Fruit fly (Drosophila melanogaster) whole organism, embryonic: Measurements from ENCODE around the gene CG43127.
A peak's percentile ranks its signal among the peaks of the same experiment; 100 is the strongest.

ENCODE experiments used
- Abd-B ChIP-seq: fragments of 200-800 bp; sonication (Bioruptor generic); optimal IDR thresholded peaks from 2 replicates; lab custom pipeline; 2018; ENCODE audit warnings: missing biosample characterization, mild to moderate bottlenecking, missing genetic modification characterization, moderate library complexity
- Aef1 ChIP-seq: fragments of 200-800 bp; sonication (Bioruptor generic); IDR thresholded peaks from 3 replicates; pipeline ENCODE4 v1.3.6; 2022; ENCODE audit warnings: missing biosample characterization, missing genetic modification characterization
- B-H2 ChIP-seq: fragments of 200-800 bp; sonication (Bioruptor generic); optimal IDR thresholded peaks from 2 replicates; lab custom pipeline; 2018; ENCODE audit warnings: missing biosample characterization, mild to moderate bottlenecking, missing genetic modification characterization
- Bgb ChIP-seq: fragments of 200-800 bp; sonication (Bioruptor generic); IDR thresholded peaks from 2 replicates; pipeline ENCODE4 v1.3.6; 2022; ENCODE audit warnings: missing biosample characterization, missing genetic modification characterization; ENCODE audit not compliant: partially characterized antibody
- Blimp-1 ChIP-seq: fragments of 200-800 bp; sonication (Bioruptor generic); optimal IDR thresholded peaks from 3 replicates; lab custom pipeline; 2018; ENCODE audit warnings: missing biosample characterization, missing genetic modification characterization, mild to moderate bottlenecking, moderate library complexity, missing genetic modification reagents
- CG10462 ChIP-seq: fragments of 200-800 bp; sonication (Bioruptor generic); optimal IDR thresholded peaks from 2 replicates; lab custom pipeline; 2016; ENCODE audit warnings: missing biosample characterization, missing genetic modification characterization
- CG10543 ChIP-seq: fragments of 200-800 bp; sonication (Bioruptor generic); optimal IDR thresholded peaks from 3 replicates; lab custom pipeline; 2017; ENCODE audit warnings: missing biosample characterization, mild to moderate bottlenecking, missing genetic modification characterization, moderate library complexity
- CG11695 ChIP-seq: fragments of 200-800 bp; sonication (Bioruptor generic); IDR thresholded peaks from 3 replicates; pipeline ENCODE4 v1.3.6; 2022; ENCODE audit warnings: missing biosample characterization, missing genetic modification characterization
- CG12942 ChIP-seq: fragments of 200-800 bp; sonication (Bioruptor generic); optimal IDR thresholded peaks from 3 replicates; lab custom pipeline; 2016; ENCODE audit warnings: missing biosample characterization, missing genetic modification characterization
- CG13296 ChIP-seq: fragments of 200-800 bp; sonication (Bioruptor generic); optimal IDR thresholded peaks from 3 replicates; lab custom pipeline; 2018; ENCODE audit warnings: missing biosample characterization, mild to moderate bottlenecking, missing genetic modification characterization
- CG14667 ChIP-seq: fragments of 200-800 bp; sonication (Bioruptor generic); IDR thresholded peaks from 2 replicates; pipeline ENCODE4 v1.3.6; 2022; ENCODE audit warnings: missing biosample characterization, missing genetic modification characterization
- CG15073 ChIP-seq: fragments of 200-800 bp; sonication (Bioruptor generic); optimal IDR thresholded peaks from 2 replicates; lab custom pipeline; 2016; ENCODE audit warnings: missing biosample characterization, missing genetic modification characterization
- CG17612 ChIP-seq: fragments of 200-800 bp; sonication (Bioruptor generic); IDR thresholded peaks from 2 replicates; pipeline ENCODE4 v1.3.6; 2022; ENCODE audit warnings: missing biosample characterization, missing genetic modification characterization
- CG2202 ChIP-seq: fragments of 200-800 bp; sonication (Bioruptor generic); optimal IDR thresholded peaks from 2 replicates; lab custom pipeline; 2018; ENCODE audit warnings: missing biosample characterization, mild to moderate bottlenecking, missing genetic modification characterization
- CG3281 ChIP-seq: fragments of 200-800 bp; sonication (Bioruptor generic); optimal IDR thresholded peaks from 3 replicates; lab custom pipeline; 2017; ENCODE audit warnings: missing biosample characterization, mild to moderate bottlenecking, missing genetic modification characterization
- CG33557 ChIP-seq: fragments of 200-800 bp; sonication (Bioruptor generic); optimal IDR thresholded peaks from 2 replicates; lab custom pipeline; 2019; ENCODE audit warnings: missing biosample characterization, mild to moderate bottlenecking, missing genetic modification characterization, moderate library complexity
- CG34376 ChIP-seq: fragments of 200-800 bp; sonication (Bioruptor generic); optimal IDR thresholded peaks from 2 replicates; lab custom pipeline; 2018; ENCODE audit warnings: missing biosample characterization, mild to moderate bottlenecking, missing genetic modification characterization
- CG4360 ChIP-seq: fragments of 200-800 bp; sonication (Bioruptor generic); IDR thresholded peaks from 2 replicates; pipeline ENCODE4 v1.3.6; 2022; ENCODE audit warnings: missing biosample characterization, missing genetic modification characterization
- CG4424 ChIP-seq: fragments of 200-800 bp; sonication (Bioruptor generic); optimal IDR thresholded peaks from 3 replicates; lab custom pipeline; 2016; ENCODE audit warnings: missing biosample characterization, missing genetic modification characterization
- CG4730 ChIP-seq: fragments of 200-800 bp; sonication (Bioruptor generic); IDR thresholded peaks from 2 replicates; pipeline ENCODE4 v1.3.6; 2022; ENCODE audit warnings: missing biosample characterization, missing genetic modification characterization
- CG5953 ChIP-seq: fragments of 200-800 bp; sonication (Bioruptor generic); IDR thresholded peaks from 2 replicates; pipeline ENCODE4 v1.3.6; 2022; ENCODE audit warnings: missing biosample characterization, missing genetic modification characterization
- CG8281 ChIP-seq: fragments of 200-800 bp; sonication (Bioruptor generic); optimal IDR thresholded peaks from 2 replicates; lab custom pipeline; 2018; ENCODE audit warnings: missing biosample characterization, mild to moderate bottlenecking, missing genetic modification characterization, moderate library complexity
- Camta ChIP-seq: fragments of 200-800 bp; sonication (Bioruptor generic); optimal IDR thresholded peaks from 2 replicates; lab custom pipeline; 2016; ENCODE audit warnings: missing biosample characterization, missing genetic modification characterization
- Chrac-16 ChIP-seq: fragments of 200-800 bp; sonication (Bioruptor generic); optimal IDR thresholded peaks from 3 replicates; lab custom pipeline; 2016; ENCODE audit warnings: missing biosample characterization, missing genetic modification characterization
- Dref ChIP-seq: fragments of 200-800 bp; sonication (Bioruptor generic); IDR thresholded peaks from 2 replicates; pipeline ENCODE4 v1.3.6; 2022; ENCODE audit warnings: missing biosample characterization, missing genetic modification characterization
- E2f2 ChIP-seq: fragments of 200-800 bp; sonication (Bioruptor generic); IDR thresholded peaks from 2 replicates; pipeline ENCODE4 v1.3.6; 2022; ENCODE audit warnings: missing biosample characterization, missing genetic modification characterization
- ERR ChIP-seq: fragments of 200-800 bp; sonication (Bioruptor generic); optimal IDR thresholded peaks from 2 replicates; lab custom pipeline; 2016; ENCODE audit warnings: missing biosample characterization, missing genetic modification characterization
- HLH3B ChIP-seq: fragments of 200-800 bp; sonication (Bioruptor generic); IDR thresholded peaks from 2 replicates; pipeline ENCODE4 v1.3.6; 2022; ENCODE audit warnings: missing biosample characterization, missing genetic modification characterization
- HLH4C ChIP-seq: fragments of 200-800 bp; sonication (Bioruptor generic); IDR thresholded peaks from 3 replicates; pipeline ENCODE4 v1.3.6; 2022; ENCODE audit warnings: missing biosample characterization, missing genetic modification characterization; ENCODE audit not compliant: partially characterized antibody
- Hr3 ChIP-seq: fragments of 200-800 bp; sonication (Bioruptor generic); optimal IDR thresholded peaks from 3 replicates; lab custom pipeline; 2016; ENCODE audit warnings: missing biosample characterization, missing genetic modification characterization
- Lim3 ChIP-seq: fragments of 200-800 bp; sonication (Bioruptor generic); IDR thresholded peaks from 2 replicates; pipeline ENCODE4 v1.3.6; 2022; ENCODE audit warnings: missing biosample characterization, missing genetic modification characterization
- MESR4 ChIP-seq: fragments of 200-800 bp; sonication (Bioruptor generic); optimal IDR thresholded peaks from 2 replicates; lab custom pipeline; 2018; ENCODE audit warnings: missing biosample characterization, mild to moderate bottlenecking, missing genetic modification characterization, moderate library complexity
- Med ChIP-seq: fragments of 200-800 bp; sonication (Bioruptor generic); peaks from one replicate; lab custom pipeline; 2016; ENCODE audit warnings: missing biosample characterization, missing genetic modification characterization, mild to moderate bottlenecking, inconsistent platforms, moderate library complexity
- Ravus ChIP-seq: fragments of 200-800 bp; sonication (Bioruptor generic); IDR thresholded peaks from 2 replicates; pipeline ENCODE4 v1.3.6; 2022; ENCODE audit warnings: missing biosample characterization, missing genetic modification characterization
- Sry-δ ChIP-seq: fragments of 200-800 bp; sonication (Bioruptor generic); optimal IDR thresholded peaks from 2 replicates; lab custom pipeline; 2016; ENCODE audit warnings: missing biosample characterization, missing genetic modification characterization
- Xbp1 ChIP-seq: fragments of 200-800 bp; sonication (Bioruptor generic); optimal IDR thresholded peaks from 3 replicates; lab custom pipeline; 2016; ENCODE audit warnings: missing biosample characterization, mild to moderate bottlenecking, missing genetic modification characterization
- amos ChIP-seq: fragments of 200-800 bp; sonication (Bioruptor generic); IDR thresholded peaks from 2 replicates; pipeline ENCODE4 v1.3.6; 2022; ENCODE audit warnings: missing biosample characterization, missing genetic modification characterization; ENCODE audit not compliant: partially characterized antibody
- chinmo ChIP-seq: fragments of 200-800 bp; sonication (Bioruptor generic); IDR thresholded peaks from 4 replicates; pipeline ENCODE4 v1.3.6; 2022; ENCODE audit warnings: missing biosample characterization, missing genetic modification characterization; ENCODE audit not compliant: partially characterized antibody
- crp ChIP-seq, 2 experiments: fragments of 200-800 bp; sonication (Bioruptor generic); optimal IDR thresholded peaks; 2 replicates in 1 of 2; 3 replicates in 1 of 2; lab custom pipeline; 2017; ENCODE audit warnings: missing biosample characterization in 2 of 2, missing genetic modification characterization in 2 of 2, mild to moderate bottlenecking in 1 of 2, moderate library complexity in 1 of 2
- dmrt99B ChIP-seq: fragments of 200-800 bp; sonication (Bioruptor generic); optimal IDR thresholded peaks from 2 replicates; lab custom pipeline; 2018; ENCODE audit warnings: missing biosample characterization, mild to moderate bottlenecking, missing genetic modification characterization, moderate library complexity
- ems ChIP-seq: fragments of 200-800 bp; sonication (Bioruptor generic); optimal IDR thresholded peaks from 3 replicates; lab custom pipeline; 2016; ENCODE audit warnings: missing biosample characterization, missing genetic modification characterization
- ftz-f1 ChIP-seq: fragments of 200-800 bp; sonication (Bioruptor generic); optimal IDR thresholded peaks from 2 replicates; lab custom pipeline; 2016; ENCODE audit warnings: missing biosample characterization, missing genetic modification characterization
- grn ChIP-seq: fragments of 200-800 bp; sonication (Bioruptor generic); optimal IDR thresholded peaks from 3 replicates; lab custom pipeline; 2017; ENCODE audit warnings: missing biosample characterization, missing genetic modification characterization
- lbe ChIP-seq: fragments of 200-800 bp; sonication (Bioruptor generic); optimal IDR thresholded peaks from 2 replicates; lab custom pipeline; 2016; ENCODE audit warnings: missing biosample characterization, mild to moderate bottlenecking, missing genetic modification characterization
- pho ChIP-seq: fragments of 200-800 bp; sonication (Bioruptor generic); optimal IDR thresholded peaks from 2 replicates; lab custom pipeline; 2016; ENCODE audit warnings: missing biosample characterization, missing genetic modification characterization
- sisA ChIP-seq: fragments of 200-800 bp; sonication (Bioruptor generic); IDR thresholded peaks from 2 replicates; pipeline ENCODE4 v1.3.6; 2022; ENCODE audit warnings: missing biosample characterization, missing genetic modification characterization
- tll ChIP-seq, 2 experiments: fragments of 200-800 bp in 1 of 2; fragments of >200 bp in 1 of 2; sonication (Bioruptor generic) in 1 of 2; optimal IDR thresholded peaks; 2 replicates each; lab custom pipeline; 2017 to 2019; ENCODE audit warnings: missing biosample characterization in 2 of 2, missing genetic modification characterization in 2 of 2, mild to moderate bottlenecking in 1 of 2, moderate library complexity in 1 of 2
- unpg ChIP-seq: fragments of 200-800 bp; sonication (Bioruptor generic); optimal IDR thresholded peaks from 3 replicates; lab custom pipeline; 2018; ENCODE audit warnings: missing biosample characterization, mild to moderate bottlenecking, missing genetic modification characterization, moderate library complexity
- vfl ChIP-seq: fragments of 200-800 bp; sonication (Bioruptor generic); optimal IDR thresholded peaks from 2 replicates; lab custom pipeline; 2016; ENCODE audit warnings: missing biosample characterization, missing genetic modification characterization
- zfh2 ChIP-seq: fragments of 200-800 bp; sonication (Bioruptor generic); optimal IDR thresholded peaks from 2 replicates; lab custom pipeline; 2016; ENCODE audit warnings: missing biosample characterization, missing genetic modification characterization

CG43127 gene

DNA sequence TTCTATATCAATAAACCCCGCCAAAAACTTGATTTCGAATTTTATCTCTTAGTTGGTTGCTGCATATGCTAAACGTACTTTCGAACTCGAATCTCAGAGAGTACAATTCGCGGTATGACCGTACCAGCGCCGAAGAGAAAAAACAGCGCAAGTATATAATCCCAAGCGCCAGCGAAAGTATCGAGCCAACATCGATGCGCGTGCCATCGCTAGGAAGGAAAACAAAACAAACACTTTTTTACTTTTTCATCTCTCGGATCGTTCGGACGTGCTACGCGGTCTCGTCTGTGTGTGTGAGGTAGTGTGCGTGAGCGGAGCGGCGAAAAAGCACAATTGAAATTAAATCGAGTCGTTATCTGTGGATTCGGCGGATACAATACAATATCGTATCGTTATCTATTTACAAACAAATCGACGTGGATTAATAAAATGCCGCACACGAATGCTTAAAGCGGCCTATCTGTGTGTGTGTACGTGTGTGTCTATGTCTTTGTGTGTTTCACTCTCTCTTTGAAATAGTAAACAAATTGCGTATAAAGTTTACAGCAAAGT lies 39.2 kb upstream of the CG43127 start, which contains the start of gene simj (continued):
- TF ChIP-seq CG17612 (no peak), CG13296 (GFP tag; lab: Kevin White, UChicago) (peak; percentile 54), sisA (GFP tag; lab: Robert Waterston, UW) (no peak), Xbp1 (GFP tag; lab: Kevin White, UChicago) (peak; percentile 49), pho (GFP tag; lab: Kevin White, UChicago) (peak; percentile 23), Sry-δ (GFP tag; lab: Kevin White, UChicago) (peak; percentile 99), Med (GFP tag; lab: Kevin White, UChicago) (peak; percentile 95), CG4360 (GFP tag; lab: Robert Waterston, UW) (0 out of 2 replicates have a peak, but pooled peaks have one; percentile 23), E2f2 (GFP tag; lab: Robert Waterston, UW) (peak; percentile 87), unpg (GFP tag; lab: Kevin White, UChicago) (peak; percentile 52), CG11695 (GFP tag; lab: Robert Waterston, UW) (no peak), dmrt99B (tag; lab: Kevin White, UChicago) (peak; percentile 34), Dref (GFP tag; lab: Robert Waterston, UW) (no peak; the same call in none of the 2 replicates), Bgb (peak; percentile 94), CG33557 (no peak), Abd-B (no peak), Lim3 (GFP tag; lab: Robert Waterston, UW) (no peak), chinmo (GFP tag; lab: Robert Waterston, UW) (peak; percentile 96), Aef1 (GFP tag; lab: Robert Waterston, UW) (no peak), CG4424 (GFP tag; lab: Kevin White, UChicago) (no peak), B-H2 (GFP tag; lab: Kevin White, UChicago) (peak; percentile 87), CG4730 (GFP tag; lab: Robert Waterston, UW) (no peak), ems (GFP tag; lab: Kevin White, UChicago) (no peak), CG2202 (tag; lab: Kevin White, UChicago) (peak; percentile 35), CG12942 (GFP tag; lab: Kevin White, UChicago) (no peak), Hr3 (GFP tag; lab: Kevin White, UChicago) (no peak), Ravus (GFP tag; lab: Robert Waterston, UW) (no peak), CG8281 (tag; lab: Kevin White, UChicago) (no peak), CG10543 (peak; percentile 86), CG5953 (GFP tag; lab: Robert Waterston, UW) (no peak), lbe (GFP tag; lab: Kevin White, UChicago) (peak; percentile 71), CG14667 (GFP tag; lab: Robert Waterston, UW) (no peak), vfl (GFP tag; lab: Kevin White, UChicago) (peak; percentile 55), CG3281 (GFP tag; lab: Kevin White, UChicago) (peak; percentile 23), Blimp-1 (GFP tag; lab: Kevin White, UChicago) (peak; percentile 26), Chrac-16 (peak; percentile 21), CG10462 (GFP tag; lab: Kevin White, UChicago) (no peak), Camta (GFP tag; lab: Kevin White, UChicago) (no peak)

DNA sequence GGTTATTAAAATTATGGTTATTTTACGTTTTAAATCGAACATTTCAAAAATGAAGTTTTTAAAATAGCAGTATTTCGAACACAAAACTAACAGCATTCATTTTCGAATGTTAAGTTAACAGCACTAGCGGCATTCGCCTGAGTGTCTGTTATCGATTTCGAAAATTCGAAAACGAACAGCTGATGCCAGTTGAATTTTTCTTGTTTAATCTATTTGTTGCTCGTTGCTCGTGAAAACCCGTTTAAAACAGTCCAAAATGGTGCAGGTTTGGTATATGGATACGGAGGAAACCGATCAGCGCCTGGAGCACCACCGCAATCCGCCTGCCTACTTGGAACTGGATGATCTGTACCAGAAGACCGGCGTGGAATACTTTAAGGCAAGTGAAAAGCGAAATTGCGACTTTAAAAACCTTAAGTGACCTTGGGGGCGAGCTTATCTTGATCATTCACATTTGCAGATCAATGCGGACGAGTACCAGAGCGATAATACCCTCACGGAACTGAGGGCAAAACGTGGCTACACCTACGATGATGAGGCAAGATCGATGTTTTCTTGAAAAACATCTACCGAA lies 37.9 kb upstream of the CG43127 start, which contains the start of gene Adi1:
Gene Adi1, plus strand, starts transcription at position 187 of the 574 bp plus-strand sequence.
- peak; percentile 22 for TF ChIP-seq grn (GFP tag; lab: Kevin White, UChicago)
- TF ChIP-seq HLH3B, result no peak
- TF ChIP-seq CG34376 (GFP tag; lab: Kevin White, UChicago), result peak; percentile 50
- peak; percentile 62 for TF ChIP-seq ftz-f1 (GFP tag; lab: Kevin White, UChicago)
- no peak for TF ChIP-seq HLH4C
- no peak for TF ChIP-seq tll (GFP tag; optimal IDR thresholded peaks at IDR 0.05; lab: Kevin White, UChicago)
- TF ChIP-seq amos, result no peak
- peak; percentile 27 for TF ChIP-seq MESR4 (GFP tag; lab: Kevin White, UChicago)
- TF ChIP-seq crp (GFP tag; optimal IDR thresholded peaks at IDR 0.05; lab: Kevin White, UChicago), result peak in 1 of 2 experiments; percentile 82
- TF ChIP-seq E2f2 (GFP tag; lab: Robert Waterston, UW), result peak; percentile 22; the same call in 1 of the 2 replicates
- TF ChIP-seq CG15073, result no peak
- peak; percentile 28 for TF ChIP-seq lbe (GFP tag; lab: Kevin White, UChicago)
- peak; percentile 49 for TF ChIP-seq ERR (GFP tag; lab: Kevin White, UChicago)
- no peak for TF ChIP-seq zfh2 (GFP tag; lab: Kevin White, UChicago)
